Worm (Caenorhabditis elegans) whole organism, L1 larva: ENCODE data around the gene C25H3.3.

Experiments used
- C34B4.2 ChIP-seq: sonication (generic microtip); optimal IDR thresholded peaks from 2 replicates; lab custom pipeline; 2017; ENCODE audit warnings: mild to moderate bottlenecking, missing genetic modification characterization, missing compliant biosample characterization
- Y116A8C.19 ChIP-seq: sonication (generic microtip); optimal IDR thresholded peaks from 2 replicates; lab custom pipeline; 2016; ENCODE audit warnings: missing compliant biosample characterization, missing genetic modification characterization, borderline replicate concordance
- aly-2 ChIP-seq: fragments of 150-350 bp; optimal IDR thresholded peaks from 2 replicates; lab custom pipeline; 2014; ENCODE audit warnings: missing biosample characterization, missing genetic modification characterization
- ceh-82 ChIP-seq, 3 experiments: fragments of 150-350 bp in 1 of 3; sonication (generic microtip) in 2 of 3; optimal IDR thresholded peaks; 2 replicates each; lab custom pipeline; 2014 to 2017; ENCODE audit warnings: missing biosample characterization in 3 of 3, missing genetic modification characterization in 3 of 3
- ceh-90 ChIP-seq: sonication (generic microtip); optimal IDR thresholded peaks from 2 replicates; lab custom pipeline; 2016; ENCODE audit warnings: missing genetic modification characterization, missing compliant biosample characterization
- dpl-1 ChIP-seq, 3 experiments: fragments of 150-350 bp in 2 of 3; sonication (generic microtip) in 1 of 3; optimal IDR thresholded peaks; 2 replicates each; lab custom pipeline; 2014 to 2017; ENCODE audit warnings: missing biosample characterization in 3 of 3, missing genetic modification characterization in 3 of 3, missing genetic modification reagents in 3 of 3
- dsc-1 ChIP-seq: sonication (generic microtip); optimal IDR thresholded peaks from 2 replicates; lab custom pipeline; 2016; ENCODE audit warnings: mild to moderate bottlenecking, missing genetic modification characterization, missing compliant biosample characterization
- efl-1 ChIP-seq, 4 experiments: fragments of 150-350 bp; optimal IDR thresholded peaks in 3 of 4; peaks in 1 of 4; 1 replicate in 1 of 4; 2 replicates in 3 of 4; lab custom pipeline; 2014; ENCODE audit warnings: missing biosample characterization in 2 of 4, missing genetic modification characterization in 2 of 4, missing genetic modification reagents in 2 of 4
- egl-27 ChIP-seq, 2 experiments: fragments of 150-350 bp in 1 of 2; sonication (generic microtip); optimal IDR thresholded peaks; 3 replicates each; lab custom pipeline; 2017 to 2018; ENCODE audit warnings: missing biosample characterization in 2 of 2, missing genetic modification characterization in 2 of 2, missing genetic modification reagents in 2 of 2
- elt-2 ChIP-seq: sonication (generic microtip); optimal IDR thresholded peaks from 2 replicates; lab custom pipeline; 2016; ENCODE audit warnings: missing genetic modification characterization, mild to moderate bottlenecking, inconsistent platforms, missing compliant biosample characterization, missing genetic modification reagents
- elt-3 ChIP-seq, 6 experiments: fragments of 150-350 bp in 1 of 6; sonication (generic microtip); optimal IDR thresholded peaks; 2 replicates each; lab custom pipeline; 2017 to 2018; ENCODE audit warnings: missing biosample characterization in 6 of 6, missing genetic modification characterization in 6 of 6, inconsistent platforms in 1 of 6
- fkh-10 ChIP-seq: sonication (generic microtip); optimal IDR thresholded peaks from 2 replicates; lab custom pipeline; 2017; ENCODE audit warnings: missing biosample characterization, missing genetic modification reagents, missing genetic modification characterization
- fkh-4 ChIP-seq: sonication (generic microtip); optimal IDR thresholded peaks from 2 replicates; lab custom pipeline; 2016; ENCODE audit warnings: missing compliant biosample characterization, missing genetic modification characterization, borderline replicate concordance
- fkh-8 ChIP-seq: sonication (generic microtip); optimal IDR thresholded peaks from 2 replicates; lab custom pipeline; 2016; ENCODE audit warnings: mild to moderate bottlenecking, missing genetic modification characterization, missing compliant biosample characterization
- fos-1 ChIP-seq: fragments of 150-350 bp; optimal IDR thresholded peaks from 2 replicates; lab custom pipeline; 2014; ENCODE audit warnings: missing biosample characterization, missing genetic modification characterization
- hlh-17 ChIP-seq: fragments of 200-800 bp; sonication (Bioruptor generic); optimal IDR thresholded peaks from 2 replicates; lab custom pipeline; 2018; ENCODE audit warnings: missing genetic modification characterization, mild to moderate bottlenecking, missing compliant biosample characterization, moderate library complexity, borderline replicate concordance
- hlh-4 ChIP-seq: sonication (generic microtip); optimal IDR thresholded peaks from 2 replicates; lab custom pipeline; 2016; ENCODE audit warnings: mild to moderate bottlenecking, missing genetic modification characterization, missing compliant biosample characterization
- hpl-2 ChIP-seq: fragments of 150-350 bp; optimal IDR thresholded peaks from 2 replicates; lab custom pipeline; 2014; ENCODE audit warnings: missing biosample characterization, missing genetic modification reagents, missing genetic modification characterization
- isw-1 ChIP-seq: fragments of 200-800 bp; sonication (Bioruptor generic); IDR thresholded peaks from 2 replicates; pipeline ENCODE4 v1.3.6; 2022; ENCODE audit warnings: missing genetic modification characterization, missing compliant biosample characterization
- jun-1 ChIP-seq: fragments of 150-350 bp; optimal IDR thresholded peaks from 2 replicates; lab custom pipeline; 2014; ENCODE audit warnings: missing biosample characterization, missing genetic modification reagents, missing genetic modification characterization
- lin-13 ChIP-seq: fragments of 150-350 bp; optimal IDR thresholded peaks from 2 replicates; lab custom pipeline; 2014; ENCODE audit warnings: missing biosample characterization, missing genetic modification reagents, missing genetic modification characterization
- lin-14 ChIP-seq: fragments of 200-800 bp; sonication (Bioruptor generic); optimal IDR thresholded peaks from 2 replicates; lab custom pipeline; 2018; ENCODE audit warnings: mild to moderate bottlenecking, missing genetic modification characterization, moderate library complexity, missing compliant biosample characterization
- lin-35 ChIP-seq, 2 experiments: fragments of 150-350 bp; optimal IDR thresholded peaks; 2 replicates each; lab custom pipeline; 2014; ENCODE audit warnings: missing biosample characterization in 2 of 2, missing genetic modification characterization in 2 of 2, missing genetic modification reagents in 2 of 2
- lir-3 ChIP-seq: sonication (generic microtip); optimal IDR thresholded peaks from 2 replicates; lab custom pipeline; 2016; ENCODE audit warnings: mild to moderate bottlenecking, missing genetic modification characterization, moderate library complexity, missing compliant biosample characterization; ENCODE audit not compliant: poor library complexity
- lsy-2 ChIP-seq, 2 experiments: fragments of 150-350 bp; optimal IDR thresholded peaks; 2 replicates each; lab custom pipeline; 2014; ENCODE audit warnings: missing biosample characterization in 2 of 2, missing genetic modification characterization in 2 of 2
- mab-9 ChIP-seq: fragments of 200-800 bp; sonication (Bioruptor generic); IDR thresholded peaks from 2 replicates; pipeline ENCODE4 v1.3.6; 2022; ENCODE audit warnings: missing genetic modification reagents, missing genetic modification characterization, missing compliant biosample characterization
- mdl-1 ChIP-seq, 2 experiments: fragments of 150-350 bp; optimal IDR thresholded peaks; 2 replicates each; lab custom pipeline; 2014 to 2017; ENCODE audit warnings: missing biosample characterization in 2 of 2, missing genetic modification characterization in 2 of 2, inconsistent platforms in 1 of 2
- mef-2 ChIP-seq: fragments of 150-350 bp; optimal IDR thresholded peaks from 2 replicates; lab custom pipeline; 2014; ENCODE audit warnings: missing biosample characterization, missing genetic modification characterization
- nhr-19 ChIP-seq: fragments of 200-800 bp; sonication (Bioruptor generic); conservative IDR thresholded peaks from 2 replicates; pipeline ENCODE4 v1.3.6; 2022; ENCODE audit warnings: missing genetic modification characterization, missing compliant biosample characterization
- nhr-28 ChIP-seq: fragments of 150-350 bp; optimal IDR thresholded peaks from 2 replicates; lab custom pipeline; 2014; ENCODE audit warnings: missing biosample characterization, missing genetic modification characterization
- nhr-71 ChIP-seq: sonication (generic microtip); optimal IDR thresholded peaks from 2 replicates; lab custom pipeline; 2016; ENCODE audit warnings: mild to moderate bottlenecking, missing genetic modification characterization, moderate library complexity, missing compliant biosample characterization
- nhr-85 ChIP-seq: sonication (generic microtip); peaks from one replicate; lab custom pipeline; 2016; ENCODE audit warnings: missing genetic modification characterization, inconsistent platforms, missing compliant biosample characterization
- pax-3 ChIP-seq: fragments of 200-800 bp; sonication (Bioruptor generic); optimal IDR thresholded peaks from 2 replicates; lab custom pipeline; 2018; ENCODE audit warnings: mild to moderate bottlenecking, missing genetic modification characterization, moderate library complexity, missing compliant biosample characterization
- rnt-1 ChIP-seq: sonication (generic microtip); optimal IDR thresholded peaks from 2 replicates; lab custom pipeline; 2016; ENCODE audit warnings: mild to moderate bottlenecking, missing genetic modification characterization, moderate library complexity, missing compliant biosample characterization
- skn-1 ChIP-seq: fragments of 150-350 bp; optimal IDR thresholded peaks from 2 replicates; lab custom pipeline; 2014; ENCODE audit warnings: missing biosample characterization, missing genetic modification characterization
- snpc-4 ChIP-seq: fragments of 150-350 bp; optimal IDR thresholded peaks from 2 replicates; lab custom pipeline; 2014; ENCODE audit warnings: missing biosample characterization, missing genetic modification characterization
- sox-4 ChIP-seq: sonication (generic microtip); optimal IDR thresholded peaks from 2 replicates; lab custom pipeline; 2016; ENCODE audit warnings: missing genetic modification characterization, missing compliant biosample characterization
- tlp-1 ChIP-seq: fragments of 150-350 bp; optimal IDR thresholded peaks from 2 replicates; lab custom pipeline; 2014; ENCODE audit warnings: missing biosample characterization, missing genetic modification characterization
- unc-130 ChIP-seq: fragments of 150-350 bp; optimal IDR thresholded peaks from 2 replicates; lab custom pipeline; 2017; ENCODE audit warnings: missing biosample characterization, missing genetic modification characterization, inconsistent platforms
- unc-30 ChIP-seq: sonication (generic microtip); optimal IDR thresholded peaks from 2 replicates; lab custom pipeline; 2017; ENCODE audit warnings: missing biosample characterization, missing genetic modification characterization
- unc-86 ChIP-seq: sonication (generic microtip); optimal IDR thresholded peaks from 2 replicates; lab custom pipeline; 2016; ENCODE audit warnings: missing genetic modification characterization, missing compliant biosample characterization
- unc-98 ChIP-seq: fragments of 200-800 bp; sonication (Bioruptor generic); IDR thresholded peaks from 2 replicates; pipeline ENCODE4 v1.3.6; 2022; ENCODE audit warnings: missing genetic modification characterization, missing compliant biosample characterization
- ztf-11 ChIP-seq, 2 experiments: sonication (generic microtip); optimal IDR thresholded peaks; 2 replicates each; lab custom pipeline; 2016 to 2017; ENCODE audit warnings: missing genetic modification characterization in 2 of 2, missing biosample characterization in 1 of 2, missing compliant biosample characterization in 1 of 2
- ztf-4 ChIP-seq: fragments of 150-350 bp; optimal IDR thresholded peaks from 2 replicates; lab custom pipeline; 2014; ENCODE audit warnings: missing biosample characterization, missing genetic modification characterization

The C25H3.3 gene

ce11 chrII:5688959-5689358 lies 5.0 kb upstream of the C25H3.3 start, which contains the start of gene C25H3.11 (continued):
- peak; percentile 9 for TF ChIP-seq dsc-1 (tag; lab: Kevin White, UChicago)
- no peak for TF ChIP-seq unc-86 (tag; lab: Kevin White, UChicago)
- TF ChIP-seq fos-1, result no peak
- TF ChIP-seq nhr-19 (GFP tag; lab: Robert Waterston, UW), result no peak
- TF ChIP-seq unc-30 (tag; lab: Kevin White, UChicago), result no peak
- no peak for TF ChIP-seq hlh-4 (tag; lab: Kevin White, UChicago)
- TF ChIP-seq aly-2 (tag; lab: Kevin White, UChicago), result no peak
- no peak for TF ChIP-seq tlp-1 (tag; lab: Kevin White, UChicago)
- TF ChIP-seq lin-13 (GFP tag; lab: Kevin White, UChicago), result no peak
- TF ChIP-seq nhr-28, result no peak
- TF ChIP-seq elt-2 (tag; lab: Kevin White, UChicago), result peak; percentile 34
- TF ChIP-seq dpl-1 (GFP tag; optimal IDR thresholded peaks at IDR 0.05; lab: Kevin White, UChicago), result peak in 2 of 3 experiments; percentile 9 to 27
- no peak for TF ChIP-seq hpl-2
- TF ChIP-seq fkh-10 (GFP tag; lab: Kevin White, UChicago), result no peak
- TF ChIP-seq unc-130 (tag; lab: Kevin White, UChicago), result peak; percentile 6
- TF ChIP-seq jun-1 (tag; lab: Kevin White, UChicago), result no peak
- TF ChIP-seq lir-3 (tag; lab: Kevin White, UChicago), result no peak
- TF ChIP-seq C34B4.2 (tag; lab: Kevin White, UChicago), result no peak
- TF ChIP-seq snpc-4 (tag; lab: Kevin White, UChicago), result no peak
- peak; percentile 70 for TF ChIP-seq nhr-85
- no peak for TF ChIP-seq fkh-4 (tag; lab: Kevin White, UChicago)
- no peak for TF ChIP-seq hlh-17 (GFP tag; lab: Kevin White, UChicago)
- TF ChIP-seq skn-1 (tag; lab: Kevin White, UChicago), result no peak
- TF ChIP-seq Y116A8C.19 (tag; lab: Kevin White, UChicago), result no peak
- no peak for TF ChIP-seq elt-3 (tag; optimal IDR thresholded peaks at IDR 0.05; lab: Kevin White, UChicago)
- TF ChIP-seq unc-98 (GFP tag; lab: Robert Waterston, UW), result no peak
- TF ChIP-seq ztf-11 (tag; optimal IDR thresholded peaks at IDR 0.05; lab: Kevin White, UChicago), result no peak
- peak in 1 of 2 experiments; percentile 32 for TF ChIP-seq mdl-1 (tag; optimal IDR thresholded peaks at IDR 0.05; lab: Kevin White, UChicago)
- no peak for TF ChIP-seq isw-1 (GFP tag; lab: Robert Waterston, UW)
- no peak for TF ChIP-seq egl-27 (tag; optimal IDR thresholded peaks at IDR 0.05; lab: Kevin White, UChicago)
- TF ChIP-seq lsy-2 (tag; optimal IDR thresholded peaks at IDR 0.05; lab: Kevin White, UChicago), result peak; percentile 11 to 14
- no peak for TF ChIP-seq sox-4
- TF ChIP-seq mef-2, result no peak
- no peak for TF ChIP-seq ztf-4 (tag; lab: Kevin White, UChicago)
- TF ChIP-seq rnt-1 (tag; lab: Kevin White, UChicago), result peak; percentile 26

ce11 chrII:5691216-5691771 lies 2.7 kb upstream of the C25H3.3 start, which contains the start of the genes ndub-5 and eif-2D:
TSS of gene ndub-5 (minus strand) at chrII:5691353.
TSS of gene eif-2D (plus strand) at chrII:5691721.
- peak in 1 of 2 experiments; percentile 36 for TF ChIP-seq lsy-2 (tag; optimal IDR thresholded peaks at IDR 0.05; lab: Kevin White, UChicago)
- no peak for TF ChIP-seq ceh-90 (tag; lab: Kevin White, UChicago)
- no peak for TF ChIP-seq efl-1 (optimal IDR thresholded peaks at IDR 0.05; lab: Kevin White, UChicago)
- peak in 1 of 2 experiments; percentile 79 for TF ChIP-seq efl-1 (GFP tag; optimal IDR thresholded peaks at IDR 0.05 in 1 of 2; lab: Kevin White, UChicago)
- peak; percentile 12 for TF ChIP-seq nhr-71 (tag; lab: Kevin White, UChicago)
- TF ChIP-seq lin-35 (GFP tag; optimal IDR thresholded peaks at IDR 0.05; lab: Kevin White, UChicago), result peak in 1 of 2 experiments; percentile 25
- TF ChIP-seq mab-9, result no peak
- TF ChIP-seq dpl-1 (GFP tag; optimal IDR thresholded peaks at IDR 0.05; lab: Kevin White, UChicago), result peak in 1 of 3 experiments; percentile 38
- no peak for TF ChIP-seq snpc-4 (tag; lab: Kevin White, UChicago)
- no peak for TF ChIP-seq nhr-28
- no peak for TF ChIP-seq pax-3 (tag; lab: Kevin White, UChicago)
- no peak for TF ChIP-seq ceh-82 (tag; optimal IDR thresholded peaks at IDR 0.05; lab: Kevin White, UChicago)
- TF ChIP-seq fkh-8, result no peak
- TF ChIP-seq lin-14, result peak; percentile 19
- TF ChIP-seq, all 84 proteins: peak for 6
